Worm (Caenorhabditis elegans) whole organism, early embryonic: ENCODE measurements around the gene Y39F10A.1.
"Not testable (repeated sequence)": the region's sequence is repeated elsewhere in the genome, so short reads cannot be mapped to it uniquely, and the experiment has no call there.

ENCODE experiments used
- F13C5.2 ChIP-seq: sonication (generic microtip); optimal IDR thresholded peaks from 2 replicates; lab custom pipeline; 2017; ENCODE audit warnings: mild to moderate bottlenecking, missing genetic modification characterization, inconsistent platforms, missing compliant biosample characterization
- aly-1 ChIP-seq: sonication (generic microtip); optimal IDR thresholded peaks from 2 replicates; lab custom pipeline; 2016; ENCODE audit warnings: missing genetic modification characterization, missing compliant biosample characterization
- ama-1 ChIP-seq: fragments of 150-350 bp; optimal IDR thresholded peaks from 2 replicates; lab custom pipeline; 2014
- ceh-13 ChIP-seq: fragments of 200-800 bp; sonication (Bioruptor generic); optimal IDR thresholded peaks from 2 replicates; lab custom pipeline; 2018; ENCODE audit warnings: mild to moderate bottlenecking, missing genetic modification characterization, missing compliant biosample characterization
- ceh-36 ChIP-seq: sonication (generic microtip); optimal IDR thresholded peaks from 2 replicates; lab custom pipeline; 2016; ENCODE audit warnings: missing genetic modification characterization, inconsistent platforms, missing compliant biosample characterization
- flt-1 ChIP-seq: fragments of 200-800 bp; sonication (Bioruptor generic); IDR thresholded peaks from 2 replicates; pipeline ENCODE4 v1.3.6; 2022; ENCODE audit warnings: missing genetic modification characterization, missing compliant biosample characterization
- hmbx-1 ChIP-seq: sonication (generic microtip); optimal IDR thresholded peaks from 2 replicates; lab custom pipeline; 2016; ENCODE audit warnings: mild to moderate bottlenecking, missing genetic modification characterization, missing compliant biosample characterization
- hmg-4 ChIP-seq: fragments of 200-800 bp; sonication (Bioruptor generic); optimal IDR thresholded peaks from 2 replicates; lab custom pipeline; 2018; ENCODE audit warnings: mild to moderate bottlenecking, missing genetic modification characterization, missing compliant biosample characterization
- hnd-1 ChIP-seq: sonication (generic microtip); optimal IDR thresholded peaks from 2 replicates; lab custom pipeline; 2016; ENCODE audit warnings: missing genetic modification characterization, missing compliant biosample characterization
- pes-1 ChIP-seq: fragments of 200-800 bp; sonication (Bioruptor generic); IDR thresholded peaks from 2 replicates; pipeline ENCODE4 v1.3.6; 2022; ENCODE audit warnings: missing genetic modification reagents, missing genetic modification characterization, missing compliant biosample characterization
- sea-1 ChIP-seq: fragments of 200-800 bp; sonication (Bioruptor generic); conservative IDR thresholded peaks from 2 replicates; pipeline ENCODE4 v1.3.6; 2022; ENCODE audit warnings: missing genetic modification characterization, missing compliant biosample characterization
- tbx-11 ChIP-seq: fragments of 200-800 bp; sonication (Bioruptor generic); IDR thresholded peaks from 2 replicates; pipeline ENCODE4 v1.3.6; 2022; ENCODE audit warnings: missing genetic modification characterization, missing compliant biosample characterization
- tbx-37 ChIP-seq: fragments of 200-800 bp; sonication (Bioruptor generic); conservative IDR thresholded peaks from 2 replicates; pipeline ENCODE4 v1.3.6; 2022; ENCODE audit warnings: missing genetic modification reagents, missing genetic modification characterization, missing compliant biosample characterization
- tra-4 ChIP-seq: sonication (generic microtip); optimal IDR thresholded peaks from 2 replicates; lab custom pipeline; 2017; ENCODE audit warnings: missing genetic modification characterization, missing compliant biosample characterization

The Y39F10A.1 gene

DNA sequence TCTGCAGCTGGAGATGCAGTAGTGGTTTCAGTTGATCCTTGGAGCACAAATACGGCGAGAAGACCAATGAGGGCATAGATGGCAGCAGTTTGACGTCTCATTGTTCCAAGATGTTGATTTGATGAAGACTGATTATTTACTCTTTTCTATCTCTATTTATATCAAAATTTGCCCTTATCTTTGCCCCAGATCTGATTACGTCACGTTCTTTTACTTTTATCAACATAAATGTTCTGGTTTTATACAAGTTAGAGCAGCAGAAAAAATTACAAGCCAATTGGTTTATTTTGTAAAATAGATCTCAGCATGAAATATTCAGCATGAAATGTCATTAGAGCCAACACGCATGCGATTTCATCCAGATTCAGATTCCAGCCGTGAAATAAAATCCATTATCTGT, 47.6 kb downstream of the Y39F10A.1 start, which contains the start of gene msrp-4:
Gene msrp-4, minus strand, starts transcription at position 101 of the 400 bp plus-strand sequence.
- not testable (repeated sequence) for TF ChIP-seq hmg-4 (GFP tag; lab: Kevin White, UChicago); ceh-13 (GFP tag; lab: Kevin White, UChicago); ama-1

DNA sequence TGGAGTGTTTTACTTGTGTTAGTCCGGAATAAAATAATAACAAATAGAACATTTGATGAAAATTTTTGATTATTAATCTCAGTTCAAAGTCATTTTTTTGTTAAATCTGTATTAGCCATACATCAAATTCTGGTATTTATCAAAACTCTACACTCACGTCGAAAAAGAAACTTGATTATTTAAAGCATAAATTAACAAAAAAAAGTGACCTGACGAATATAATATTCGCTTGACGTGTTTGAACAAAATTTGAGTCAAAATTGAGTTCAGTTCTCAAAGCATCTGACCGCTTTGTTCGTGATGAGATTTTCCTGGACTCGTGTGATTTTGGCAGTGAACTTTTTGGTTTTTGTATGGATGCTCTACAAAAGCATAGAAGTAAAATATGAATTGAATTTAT, 48.4 kb downstream of the Y39F10A.1 start, which contains the start of gene F46F5.10:
Gene F46F5.10, plus strand, starts transcription at position 301 of the 400 bp plus-strand sequence.
- TF ChIP-seq hmg-4 (GFP tag; lab: Kevin White, UChicago) (no peak), tra-4 (tag; lab: Kevin White, UChicago) (no peak), hnd-1 (no peak), F13C5.2 (tag; lab: Kevin White, UChicago) (no peak), aly-1 (tag; lab: Kevin White, UChicago) (no peak), tbx-37 (GFP tag; lab: Robert Waterston, UW) (no peak), ceh-13 (GFP tag; lab: Kevin White, UChicago) (no peak), tbx-11 (GFP tag; lab: Robert Waterston, UW) (no peak), flt-1 (GFP tag; lab: Robert Waterston, UW) (no peak), sea-1 (GFP tag; lab: Robert Waterston, UW) (no peak), pes-1 (no peak)

DNA sequence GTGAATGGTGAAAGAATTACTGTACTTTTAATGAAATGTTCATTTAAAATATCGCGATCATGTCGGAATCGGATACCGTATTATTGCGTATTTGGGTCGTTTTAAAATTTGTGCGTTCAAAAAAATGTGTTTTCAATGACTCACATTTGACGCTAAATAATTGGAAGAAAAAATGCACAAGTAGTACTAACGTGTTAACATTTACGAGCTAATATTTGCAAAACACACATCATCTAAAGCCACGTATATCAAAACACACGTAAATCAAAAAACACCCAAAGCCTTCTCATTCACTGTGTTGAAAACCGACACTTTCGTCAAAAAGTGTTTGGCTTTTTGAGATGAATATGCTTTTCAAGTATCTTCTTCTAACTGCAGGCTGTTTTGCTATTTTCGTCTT, 50.4 kb downstream of the Y39F10A.1 start, which contains the start of gene F28A10.1:
Gene F28A10.1, plus strand, starts transcription at position 301 of the 400 bp plus-strand sequence.
- no peak for TF ChIP-seq hmbx-1 (tag; lab: Kevin White, UChicago)
- no peak for TF ChIP-seq aly-1 (tag; lab: Kevin White, UChicago)
- TF ChIP-seq flt-1 (GFP tag; lab: Robert Waterston, UW) = no peak
- TF ChIP-seq tra-4 (tag; lab: Kevin White, UChicago) = no peak
- TF ChIP-seq pes-1 = no peak
- no peak for TF ChIP-seq ceh-36
- TF ChIP-seq sea-1 (GFP tag; lab: Robert Waterston, UW) = no peak
- TF ChIP-seq ceh-13 (GFP tag; lab: Kevin White, UChicago) = no peak
